Worm (Caenorhabditis elegans): Measurements from ENCODE around the gene C18D1.2.
A peak's percentile ranks its signal among the peaks of the same experiment; 100 is the strongest.
"Not testable (repeated sequence)": the region's sequence is repeated elsewhere in the genome, so short reads cannot be mapped to it uniquely, and the experiment has no call there.

Gene C18D1.2

ce11 chrII:10033163-10033871 lies 23.5 kb upstream of the C18D1.2 start, which contains the start of gene mtcu-2 (continued):
- peak; percentile 37 for TF ChIP-seq T07F8.4 (tag; optimal IDR thresholded peaks at IDR 0.05)
- TF ChIP-seq ceh-27 (GFP tag; optimal IDR thresholded peaks at IDR 0.05) = peak; percentile 76
- peak; percentile 96 for TF ChIP-seq ztf-6 (GFP tag; IDR thresholded peaks at IDR 0.05)
- peak; percentile 58 for TF ChIP-seq ZK185.1 (tag; optimal IDR thresholded peaks at IDR 0.05; ENCODE audit: poor library complexity, severe bottlenecking)
- peak; percentile 100 for TF ChIP-seq ceh-100 (GFP tag; IDR thresholded peaks at IDR 0.05)
- TF ChIP-seq cebp-2 (GFP tag; IDR thresholded peaks at IDR 0.05) = peak; percentile 92
- peak; percentile 88 for TF ChIP-seq attf-6 (GFP tag; IDR thresholded peaks at IDR 0.05)
- TF ChIP-seq egrh-3 (GFP tag; IDR thresholded peaks at IDR 0.05) = peak; percentile 90
- TF ChIP-seq sea-2 (GFP tag; IDR thresholded peaks at IDR 0.05) = peak; percentile 95
- peak; percentile 92 for TF ChIP-seq Y53F4B.3 (GFP tag; IDR thresholded peaks at IDR 0.05)
- TF ChIP-seq ztf-26 (tag; optimal IDR thresholded peaks at IDR 0.05) = peak; percentile 65
- TF ChIP-seq ekl-4 (GFP tag; IDR thresholded peaks at IDR 0.05) = peak; percentile 99
- peak; percentile 49 for TF ChIP-seq tlf-1 (GFP tag; optimal IDR thresholded peaks at IDR 0.05)
- TF ChIP-seq F52B5.7 (tag; optimal IDR thresholded peaks at IDR 0.05) = peak; percentile 28
- TF ChIP-seq K11D2.4 (GFP tag; IDR thresholded peaks at IDR 0.05) = peak; percentile 98
- TF ChIP-seq nhr-80 (tag; optimal IDR thresholded peaks at IDR 0.05) = peak; percentile 46
- TF ChIP-seq C17E4.6 (GFP tag; IDR thresholded peaks at IDR 0.05) = peak; percentile 99
- peak; percentile 99 for TF ChIP-seq pbrm-1 (GFP tag; IDR thresholded peaks at IDR 0.05)
- peak; percentile 99 for TF ChIP-seq ztf-28 (GFP tag; IDR thresholded peaks at IDR 0.05)
- peak; percentile 98 for TF ChIP-seq rcor-1 (GFP tag; IDR thresholded peaks at IDR 0.05)
- TF ChIP-seq egl-18 (GFP tag; IDR thresholded peaks at IDR 0.05) = peak; percentile 96
- TF ChIP-seq let-607 (tag; optimal IDR thresholded peaks at IDR 0.05) = peak; percentile 50 to 54
- peak; percentile 100 for TF ChIP-seq C06A6.2 (GFP tag; conservative IDR thresholded peaks at IDR 0.05)
- peak; percentile 95 for TF ChIP-seq madf-6 (GFP tag; IDR thresholded peaks at IDR 0.05)
- TF ChIP-seq D2030.7 (GFP tag; IDR thresholded peaks at IDR 0.05) = peak; percentile 99
- peak; percentile 93; the same call in 1 of the 2 replicates for TF ChIP-seq aptf-3 (GFP tag; IDR thresholded peaks at IDR 0.05)
- peak; percentile 61 for TF ChIP-seq K12H6.12 (tag; optimal IDR thresholded peaks at IDR 0.05)
- TF ChIP-seq lsl-1 (GFP tag; optimal IDR thresholded peaks at IDR 0.05) = peak; percentile 63
- peak; percentile 93 for TF ChIP-seq hmg-1.2 (GFP tag; IDR thresholded peaks at IDR 0.05)
- TF ChIP-seq nfyb-1 (GFP tag; IDR thresholded peaks at IDR 0.05) = peak; percentile 98
- TF ChIP-seq F49E8.2 (tag; optimal IDR thresholded peaks at IDR 0.05; ENCODE audit: insufficient read depth) = peak; percentile 33
- peak; percentile 96 for TF ChIP-seq Y56A3A.18 (GFP tag; IDR thresholded peaks at IDR 0.05)
- peak; percentile 93 for TF ChIP-seq hmg-20 (GFP tag; IDR thresholded peaks at IDR 0.05)
- TF ChIP-seq Y53G8AR.9 (GFP tag; conservative IDR thresholded peaks at IDR 0.05) = peak; percentile 96
- TF ChIP-seq ceh-91 (GFP tag; IDR thresholded peaks at IDR 0.05) = peak; percentile 98
- TF ChIP-seq lir-1 (GFP tag; conservative IDR thresholded peaks at IDR 0.05) = peak; percentile 88

DNA sequence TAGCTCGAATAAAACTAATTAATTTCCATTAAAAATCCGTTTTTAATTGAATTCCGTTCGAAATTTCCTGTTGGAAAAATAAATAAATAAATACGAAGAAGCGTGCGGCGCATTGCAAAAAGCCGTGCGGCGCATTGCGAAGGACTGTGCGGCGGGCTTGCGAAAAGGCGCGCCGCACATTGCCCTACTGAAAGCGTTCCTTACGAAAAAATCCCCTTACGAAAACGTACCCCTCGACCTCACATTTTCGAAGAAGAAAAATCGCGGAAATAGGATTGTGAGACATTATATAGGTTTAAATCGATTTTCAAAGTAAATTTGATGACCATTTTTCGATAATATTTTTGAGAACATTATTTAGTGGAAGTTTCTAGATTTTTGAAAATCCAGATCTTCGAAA lies 22.0 kb upstream of the C18D1.2 start:
- TF ChIP-seq D2030.7 (GFP tag; IDR thresholded peaks at IDR 0.05) (peak; percentile 61), F33H1.4 (GFP tag; IDR thresholded peaks at IDR 0.05) (peak; percentile 61), rcor-1 (GFP tag; IDR thresholded peaks at IDR 0.05) (peak; percentile 37; the same call in 1 of the 2 replicates), egrh-3 (GFP tag; IDR thresholded peaks at IDR 0.05) (peak; percentile 67), hmg-1.2 (GFP tag; IDR thresholded peaks at IDR 0.05) (peak; percentile 59), attf-3 (GFP tag; conservative IDR thresholded peaks at IDR 0.05) (peak; percentile 76), Y67H2A.10 (GFP tag; conservative IDR thresholded peaks at IDR 0.05) (peak; percentile 65; the same call in 1 of the 2 replicates), mcd-1 (GFP tag; IDR thresholded peaks at IDR 0.05) (peak; percentile 92), K11D2.4 (GFP tag; IDR thresholded peaks at IDR 0.05) (peak; percentile 62; the same call in 1 of the 2 replicates), dox-1 (GFP tag; IDR thresholded peaks at IDR 0.05) (peak; percentile 96), lin-26 (GFP tag; IDR thresholded peaks at IDR 0.05) (peak; percentile 42; the same call in 1 of the 2 replicates), pbrm-1 (GFP tag; IDR thresholded peaks at IDR 0.05) (peak; percentile 84), C17E4.6 (GFP tag; IDR thresholded peaks at IDR 0.05) (0 out of 2 replicates have a peak, but pooled peaks have one; percentile 56), ceh-91 (GFP tag; IDR thresholded peaks at IDR 0.05) (peak; percentile 70), nfyb-1 (GFP tag; IDR thresholded peaks at IDR 0.05) (peak; percentile 83), Y56A3A.18 (GFP tag; IDR thresholded peaks at IDR 0.05) (0 out of 2 replicates have a peak, but pooled peaks have one; percentile 61), ztf-25 (GFP tag; IDR thresholded peaks at IDR 0.05) (peak; percentile 74; the same call in 1 of the 2 replicates), egl-44 (GFP tag; IDR thresholded peaks at IDR 0.05) (0 out of 2 replicates have a peak, but pooled peaks have one; percentile 28), rpc-1 (optimal IDR thresholded peaks at IDR 0.05) (peak; percentile 20), madf-6 (GFP tag; IDR thresholded peaks at IDR 0.05) (peak; percentile 59)
- not testable (repeated sequence) for TF ChIP-seq rpc-1 (tag; optimal IDR thresholded peaks at IDR 0.05)
